Fruit fly (Drosophila melanogaster): ENCODE measurements around the gene CG42354.

Gene CG42354

dm6 chrX:16143012-16143411 lies 38.3 kb upstream of the CG42354 start (continued):
- TF ChIP-seq CG6808 (GFP tag; optimal IDR thresholded peaks at IDR 0.05): peak; percentile 6
- TF ChIP-seq acj6 (GFP tag; optimal IDR thresholded peaks at IDR 0.05): no peak
- TF ChIP-seq Ets96B (tag; optimal IDR thresholded peaks at IDR 0.05): no peak
- TF ChIP-seq fd59A (GFP tag; optimal IDR thresholded peaks at IDR 0.05): peak; percentile 18
- TF ChIP-seq CG6792 (GFP tag; optimal IDR thresholded peaks at IDR 0.05): peak; percentile 5
- no peak for TF ChIP-seq CG31627 (GFP tag; optimal IDR thresholded peaks at IDR 0.05)
- TF ChIP-seq dsx (GFP tag; optimal IDR thresholded peaks at IDR 0.05; ENCODE audit: poor library complexity, severe bottlenecking): no peak
- TF ChIP-seq CG10631 (GFP tag; optimal IDR thresholded peaks at IDR 0.05): no peak
- TF ChIP-seq CG11762 (GFP tag; optimal IDR thresholded peaks at IDR 0.05; ENCODE audit: insufficient read depth): no peak
- no peak for TF ChIP-seq Lpt (GFP tag; optimal IDR thresholded peaks at IDR 0.05)
- no peak for TF ChIP-seq Eip93F (GFP tag; optimal IDR thresholded peaks at IDR 0.05)
- TF ChIP-seq Gug (GFP tag; IDR thresholded peaks at IDR 0.05): no peak
- peak; percentile 5 for TF ChIP-seq CG3919 (GFP tag; optimal IDR thresholded peaks at IDR 0.05)
- peak; percentile 28 for TF ChIP-seq Hr39 (GFP tag; optimal IDR thresholded peaks at IDR 0.05)
- no peak for TF ChIP-seq vri (GFP tag; optimal IDR thresholded peaks at IDR 0.05)
- TF ChIP-seq Hr38 (GFP tag; optimal IDR thresholded peaks at IDR 0.05): no peak
- no peak for TF ChIP-seq Eip75B (GFP tag; optimal IDR thresholded peaks at IDR 0.05)
- TF ChIP-seq ss (GFP tag; optimal IDR thresholded peaks at IDR 0.05): peak in 1 of 2 experiments; percentile 28
- no peak for TF ChIP-seq pdm3 (GFP tag; optimal IDR thresholded peaks at IDR 0.05)
- no peak for TF ChIP-seq CG8632 (GFP tag; optimal IDR thresholded peaks at IDR 0.05)
- no peak for TF ChIP-seq CG16779 (tag; optimal IDR thresholded peaks at IDR 0.05)
- TF ChIP-seq Smox (GFP tag; optimal IDR thresholded peaks at IDR 0.05): peak; percentile 22
- no peak for TF ChIP-seq achi (GFP tag; optimal IDR thresholded peaks at IDR 0.05)
- no peak for TF ChIP-seq CG6276 (GFP tag; optimal IDR thresholded peaks at IDR 0.05)
- no peak for TF ChIP-seq salr (GFP tag; optimal IDR thresholded peaks at IDR 0.05)
- TF ChIP-seq CG3032 (tag; optimal IDR thresholded peaks at IDR 0.05): peak; percentile 9
- no peak for TF ChIP-seq OdsH (GFP tag; optimal IDR thresholded peaks at IDR 0.05)
- TF ChIP-seq Met (GFP tag; optimal IDR thresholded peaks at IDR 0.05): peak; percentile 42
- peak; percentile 33 for TF ChIP-seq cyc (GFP tag; optimal IDR thresholded peaks at IDR 0.05)
- TF ChIP-seq Sox102F (GFP tag; optimal IDR thresholded peaks at IDR 0.05): no peak
- TF ChIP-seq CG4318 (GFP tag; optimal IDR thresholded peaks at IDR 0.05): no peak
- no peak for TF ChIP-seq CG32006 (GFP tag; optimal IDR thresholded peaks at IDR 0.05)

- TF ChIP-seq CG3919 (GFP tag; optimal IDR thresholded peaks at IDR 0.05) (peak; percentile 40), CG6854 (GFP tag; optimal IDR thresholded peaks at IDR 0.05) (no peak), CG34406 (GFP tag; optimal IDR thresholded peaks at IDR 0.05) (peak; percentile 24), dsx (GFP tag; optimal IDR thresholded peaks at IDR 0.05; ENCODE audit: poor library complexity, severe bottlenecking) (peak; percentile 41), spab (GFP tag; optimal IDR thresholded peaks at IDR 0.05) (peak; percentile 60), Eip93F (GFP tag; optimal IDR thresholded peaks at IDR 0.05) (no peak), CG15336 (GFP tag; IDR thresholded peaks at IDR 0.05) (peak; percentile 23; the same call in 1 of the 2 replicates), CG31627 (GFP tag; optimal IDR thresholded peaks at IDR 0.05) (no peak), CG11294 (GFP tag; IDR thresholded peaks at IDR 0.05) (no peak), CG8119 (GFP tag; IDR thresholded peaks at IDR 0.05) (0 out of 3 replicates have a peak, but pooled peaks have one; percentile 31), Blimp-1 (GFP tag; optimal IDR thresholded peaks at IDR 0.05) (no peak), CG10631 (GFP tag; optimal IDR thresholded peaks at IDR 0.05) (peak; percentile 48), CG16779 (tag; optimal IDR thresholded peaks at IDR 0.05) (peak; percentile 1), pdm3 (GFP tag; optimal IDR thresholded peaks at IDR 0.05) (peak; percentile 48), ss (GFP tag; optimal IDR thresholded peaks at IDR 0.05) (peak; percentile 64 to 74), CG32006 (GFP tag; optimal IDR thresholded peaks at IDR 0.05) (peak; percentile 79), CG8319 (GFP tag; optimal IDR thresholded peaks at IDR 0.05) (no peak), esn (GFP tag; optimal IDR thresholded peaks at IDR 0.05) (no peak), Eip78C (GFP tag) (peak; percentile 68), Smox (GFP tag; optimal IDR thresholded peaks at IDR 0.05) (no peak), Hr38 (GFP tag; optimal IDR thresholded peaks at IDR 0.05) (no peak), achi (GFP tag; optimal IDR thresholded peaks at IDR 0.05) (peak; percentile 42), fd85E (GFP tag; optimal IDR thresholded peaks at IDR 0.05) (no peak), fd59A (GFP tag; optimal IDR thresholded peaks at IDR 0.05) (peak; percentile 67), Sox15 (GFP tag; optimal IDR thresholded peaks at IDR 0.05) (no peak), Gug (GFP tag; IDR thresholded peaks at IDR 0.05) (no peak), CG9139 (GFP tag; optimal IDR thresholded peaks at IDR 0.05) (peak; percentile 35), Lpt (GFP tag; optimal IDR thresholded peaks at IDR 0.05) (no peak), vri (GFP tag; optimal IDR thresholded peaks at IDR 0.05) (no peak), CG4318 (GFP tag; optimal IDR thresholded peaks at IDR 0.05) (peak; percentile 41), CG6276 (GFP tag; optimal IDR thresholded peaks at IDR 0.05) (peak; percentile 51), CG6792 (GFP tag; optimal IDR thresholded peaks at IDR 0.05) (no peak), fkh (GFP tag; optimal IDR thresholded peaks at IDR 0.05) (peak; percentile 43), CG6808 (GFP tag; optimal IDR thresholded peaks at IDR 0.05) (peak; percentile 75), CG1621 (tag; optimal IDR thresholded peaks at IDR 0.05) (peak; percentile 34)
Measured at dm6 chrX:16140603-16141002, 35.9 kb upstream of the CG42354 start.

All from whole organism, prepupa.